Worm (Caenorhabditis elegans): Measurements from ENCODE around the gene F38A1.11.

DNA sequence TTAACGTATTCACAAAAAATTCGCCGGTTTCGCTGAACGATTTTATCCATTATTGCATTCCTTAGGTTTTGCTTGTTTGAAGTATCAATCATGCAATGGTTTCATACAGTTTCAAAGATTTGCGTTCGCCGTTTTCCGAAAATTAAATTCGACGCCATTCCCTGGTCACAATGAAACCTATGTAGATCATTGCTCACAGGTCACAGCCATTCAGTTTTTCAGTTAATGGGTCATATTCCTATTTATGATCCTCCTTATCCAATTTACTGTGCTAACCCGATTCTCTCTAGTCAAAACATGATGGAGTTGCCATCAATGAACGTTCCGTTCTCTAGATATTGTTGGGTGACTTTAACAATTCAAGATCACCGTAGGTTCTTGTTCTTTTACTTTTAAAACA, 17.7 kb downstream of the F38A1.11 start, which contains the start of gene F38A1.13:
- TF ChIP-seq ref-1 (GFP tag; conservative IDR thresholded peaks at IDR 0.05) (no peak), flt-1 (GFP tag; IDR thresholded peaks at IDR 0.05) (no peak), med-1 (GFP tag; optimal IDR thresholded peaks at IDR 0.05; ENCODE audit: insufficient read depth) (no peak), tab-1 (GFP tag; IDR thresholded peaks at IDR 0.05) (no peak), cog-1 (tag; optimal IDR thresholded peaks at IDR 0.05) (no peak), T22C8.4 (GFP tag; IDR thresholded peaks at IDR 0.05) (no peak), klf-2 (GFP tag; conservative IDR thresholded peaks at IDR 0.05) (no peak), ztf-29 (GFP tag; IDR thresholded peaks at IDR 0.05) (no peak)

Measured in whole organism, midembryonic.